Worm (Caenorhabditis elegans): ENCODE measurements around the gene R10F2.5.

- TF ChIP-seq eyg-1 (tag; optimal IDR thresholded peaks at IDR 0.05), result no peak
- TF ChIP-seq ama-1 (optimal IDR thresholded peaks at IDR 0.05), result no peak
- TF ChIP-seq F13H6.1 (tag; optimal IDR thresholded peaks at IDR 0.05), result no peak
- TF ChIP-seq ceh-48 (tag; optimal IDR thresholded peaks at IDR 0.05), result no peak
- no peak for TF ChIP-seq fkh-10 (GFP tag; optimal IDR thresholded peaks at IDR 0.05)
- TF ChIP-seq elt-2 (tag; optimal IDR thresholded peaks at IDR 0.05), result no peak
- no peak for TF ChIP-seq nfya-1 (tag; optimal IDR thresholded peaks at IDR 0.05)
- no peak for TF ChIP-seq unc-86 (tag; optimal IDR thresholded peaks at IDR 0.05)
- TF ChIP-seq pqm-1 (tag; optimal IDR thresholded peaks at IDR 0.05), result no peak
- no peak for TF ChIP-seq ceh-24 (tag; optimal IDR thresholded peaks at IDR 0.05)
- TF ChIP-seq pros-1 (tag; optimal IDR thresholded peaks at IDR 0.05), result no peak
- TF ChIP-seq ceh-9 (tag; optimal IDR thresholded peaks at IDR 0.05), result no peak
- no peak for TF ChIP-seq ceh-30 (tag; optimal IDR thresholded peaks at IDR 0.05)
- TF ChIP-seq hlh-8 (tag; optimal IDR thresholded peaks at IDR 0.05), result no peak
Measured at ce11 chrIII:2912916-2913315, 11.6 kb downstream of the R10F2.5 start.

Measured in whole organism, late embryonic.